Worm (Caenorhabditis elegans) whole organism, early embryonic: ENCODE data around the gene gst-33.

Experiments
- B0310.2 ChIP-seq: sonication (generic microtip); optimal IDR thresholded peaks from 2 replicates; lab custom pipeline; 2016; ENCODE audit warnings: mild to moderate bottlenecking, missing genetic modification characterization, missing compliant biosample characterization
- F13C5.2 ChIP-seq: sonication (generic microtip); optimal IDR thresholded peaks from 2 replicates; lab custom pipeline; 2017; ENCODE audit warnings: mild to moderate bottlenecking, missing genetic modification characterization, inconsistent platforms, missing compliant biosample characterization
- aly-1 ChIP-seq: sonication (generic microtip); optimal IDR thresholded peaks from 2 replicates; lab custom pipeline; 2016; ENCODE audit warnings: missing genetic modification characterization, missing compliant biosample characterization
- ama-1 ChIP-seq: fragments of 150-350 bp; optimal IDR thresholded peaks from 2 replicates; lab custom pipeline; 2014
- ceh-13 ChIP-seq: fragments of 200-800 bp; sonication (Bioruptor generic); optimal IDR thresholded peaks from 2 replicates; lab custom pipeline; 2018; ENCODE audit warnings: mild to moderate bottlenecking, missing genetic modification characterization, missing compliant biosample characterization
- ceh-36 ChIP-seq: sonication (generic microtip); optimal IDR thresholded peaks from 2 replicates; lab custom pipeline; 2016; ENCODE audit warnings: missing genetic modification characterization, inconsistent platforms, missing compliant biosample characterization
- ets-7 ChIP-seq: sonication (generic microtip); optimal IDR thresholded peaks from 2 replicates; lab custom pipeline; 2016; ENCODE audit warnings: missing genotype, missing genetic modification characterization, missing compliant biosample characterization
- flt-1 ChIP-seq: fragments of 200-800 bp; sonication (Bioruptor generic); IDR thresholded peaks from 2 replicates; pipeline ENCODE4 v1.3.6; 2022; ENCODE audit warnings: missing genetic modification characterization, missing compliant biosample characterization
- hmbx-1 ChIP-seq: sonication (generic microtip); optimal IDR thresholded peaks from 2 replicates; lab custom pipeline; 2016; ENCODE audit warnings: mild to moderate bottlenecking, missing genetic modification characterization, missing compliant biosample characterization
- hmg-4 ChIP-seq: fragments of 200-800 bp; sonication (Bioruptor generic); optimal IDR thresholded peaks from 2 replicates; lab custom pipeline; 2018; ENCODE audit warnings: mild to moderate bottlenecking, missing genetic modification characterization, missing compliant biosample characterization
- hnd-1 ChIP-seq: sonication (generic microtip); optimal IDR thresholded peaks from 2 replicates; lab custom pipeline; 2016; ENCODE audit warnings: missing genetic modification characterization, missing compliant biosample characterization
- pes-1 ChIP-seq: fragments of 200-800 bp; sonication (Bioruptor generic); IDR thresholded peaks from 2 replicates; pipeline ENCODE4 v1.3.6; 2022; ENCODE audit warnings: missing genetic modification reagents, missing genetic modification characterization, missing compliant biosample characterization
- scrt-1 ChIP-seq: fragments of 200-800 bp; sonication (Bioruptor generic); IDR thresholded peaks from 2 replicates; pipeline ENCODE4 v1.3.6; 2022; ENCODE audit warnings: missing genetic modification characterization, missing compliant biosample characterization
- sea-1 ChIP-seq: fragments of 200-800 bp; sonication (Bioruptor generic); conservative IDR thresholded peaks from 2 replicates; pipeline ENCODE4 v1.3.6; 2022; ENCODE audit warnings: missing genetic modification characterization, missing compliant biosample characterization
- tbx-11 ChIP-seq: fragments of 200-800 bp; sonication (Bioruptor generic); IDR thresholded peaks from 2 replicates; pipeline ENCODE4 v1.3.6; 2022; ENCODE audit warnings: missing genetic modification characterization, missing compliant biosample characterization
- tbx-37 ChIP-seq: fragments of 200-800 bp; sonication (Bioruptor generic); conservative IDR thresholded peaks from 2 replicates; pipeline ENCODE4 v1.3.6; 2022; ENCODE audit warnings: missing genetic modification reagents, missing genetic modification characterization, missing compliant biosample characterization
- tra-4 ChIP-seq: sonication (generic microtip); optimal IDR thresholded peaks from 2 replicates; lab custom pipeline; 2017; ENCODE audit warnings: missing genetic modification characterization, missing compliant biosample characterization

gst-33 gene

ce11 chrV:3480346-3480745, 12.0 kb upstream of the gst-33 start, which contains the start of gene srbc-30:
Gene srbc-30, minus strand, starts transcription at chrV:3480446.
- TF ChIP-seq ceh-36 (tag; lab: Kevin White, UChicago) (no peak), pes-1 (GFP tag; lab: Robert Waterston, UW) (no peak), hmbx-1 (tag; lab: Kevin White, UChicago) (no peak), F13C5.2 (tag; lab: Kevin White, UChicago) (no peak), tbx-37 (GFP tag; lab: Robert Waterston, UW) (no peak)

- no peak for TF ChIP-seq ceh-13 (GFP tag; lab: Kevin White, UChicago)
- TF ChIP-seq F13C5.2 (tag; lab: Kevin White, UChicago) = no peak
- no peak for TF ChIP-seq tra-4 (tag; lab: Kevin White, UChicago)
- TF ChIP-seq scrt-1 = no peak
- TF ChIP-seq hmbx-1 (tag; lab: Kevin White, UChicago) = no peak
- no peak for TF ChIP-seq hmg-4
- TF ChIP-seq tbx-11 (GFP tag; lab: Robert Waterston, UW) = no peak
- no peak for TF ChIP-seq ets-7 (tag; lab: Kevin White, UChicago)
- no peak for TF ChIP-seq ceh-36 (tag; lab: Kevin White, UChicago)
- TF ChIP-seq hnd-1 (tag; lab: Kevin White, UChicago) = no peak
- no peak for TF ChIP-seq aly-1
These were observed 9.1 kb upstream of the gst-33 start, which contains the start of gene srbc-31 for ce11 chrV:3477496-3477895. Gene srbc-31, minus strand, starts transcription at chrV:3477596.

- TF ChIP-seq F13C5.2 (tag; lab: Kevin White, UChicago) (no peak), scrt-1 (no peak), ets-7 (tag; lab: Kevin White, UChicago) (no peak), pes-1 (GFP tag; lab: Robert Waterston, UW) (no peak), B0310.2 (tag; lab: Kevin White, UChicago) (no peak), ama-1 (lab: Kevin White, UChicago) (no peak), tbx-37 (GFP tag; lab: Robert Waterston, UW) (no peak), sea-1 (GFP tag; lab: Robert Waterston, UW) (no peak), ceh-13 (GFP tag; lab: Kevin White, UChicago) (no peak), hmbx-1 (tag; lab: Kevin White, UChicago) (no peak)
These were observed 7.9 kb upstream of the gst-33 start for ce11 chrV:3476228-3476627.

- TF ChIP-seq tbx-11 (GFP tag; lab: Robert Waterston, UW) (no peak), hmbx-1 (tag; lab: Kevin White, UChicago) (no peak), ceh-36 (tag; lab: Kevin White, UChicago) (no peak), F13C5.2 (tag; lab: Kevin White, UChicago) (no peak), hnd-1 (tag; lab: Kevin White, UChicago) (no peak), ceh-13 (GFP tag; lab: Kevin White, UChicago) (no peak), ama-1 (lab: Kevin White, UChicago) (no peak), tbx-37 (GFP tag; lab: Robert Waterston, UW) (no peak), scrt-1 (no peak), hmg-4 (no peak), flt-1 (GFP tag; lab: Robert Waterston, UW) (no peak), ets-7 (tag; lab: Kevin White, UChicago) (no peak), B0310.2 (tag; lab: Kevin White, UChicago) (no peak), pes-1 (GFP tag; lab: Robert Waterston, UW) (no peak), sea-1 (GFP tag; lab: Robert Waterston, UW) (no peak)
These were observed 6.7 kb upstream of the gst-33 start, which contains the start of gene oac-2 for ce11 chrV:3475021-3475420. Gene oac-2, minus strand, starts transcription at chrV:3475121.

ce11 chrV:3470782-3471181, 2.4 kb upstream of the gst-33 start, which contains the start of gene srbc-29:
Gene srbc-29, minus strand, starts transcription at chrV:3470882.
- TF ChIP-seq hmbx-1 (tag; lab: Kevin White, UChicago) (no peak), pes-1 (GFP tag; lab: Robert Waterston, UW) (no peak), scrt-1 (no peak), aly-1 (no peak), ceh-36 (tag; lab: Kevin White, UChicago) (no peak), tra-4 (tag; lab: Kevin White, UChicago) (no peak), F13C5.2 (tag; lab: Kevin White, UChicago) (no peak), flt-1 (GFP tag; lab: Robert Waterston, UW) (no peak), ama-1 (lab: Kevin White, UChicago) (no peak), ets-7 (tag; lab: Kevin White, UChicago) (no peak), hnd-1 (tag; lab: Kevin White, UChicago) (no peak), sea-1 (GFP tag; lab: Robert Waterston, UW) (no peak), ceh-13 (GFP tag; lab: Kevin White, UChicago) (no peak), tbx-37 (GFP tag; lab: Robert Waterston, UW) (no peak), hmg-4 (no peak), B0310.2 (tag; lab: Kevin White, UChicago) (no peak), tbx-11 (GFP tag; lab: Robert Waterston, UW) (no peak)

- TF ChIP-seq tbx-11 (GFP tag; lab: Robert Waterston, UW) (no peak), ceh-36 (tag; lab: Kevin White, UChicago) (no peak), ceh-13 (GFP tag; lab: Kevin White, UChicago) (no peak), sea-1 (GFP tag; lab: Robert Waterston, UW) (no peak), hmbx-1 (tag; lab: Kevin White, UChicago) (no peak), ama-1 (lab: Kevin White, UChicago) (no peak), scrt-1 (no peak), B0310.2 (tag; lab: Kevin White, UChicago) (no peak), pes-1 (GFP tag; lab: Robert Waterston, UW) (no peak), hnd-1 (tag; lab: Kevin White, UChicago) (no peak), aly-1 (no peak), tra-4 (tag; lab: Kevin White, UChicago) (no peak)
These were observed 3.5 kb downstream of the gst-33 start for ce11 chrV:3464897-3465296.

ce11 chrV:3463514-3463913, 4.8 kb downstream of the gst-33 start, which contains the start of gene slc-28.1:
Gene slc-28.1, plus strand, starts transcription at chrV:3463814.
- TF ChIP-seq hmbx-1 (tag; lab: Kevin White, UChicago) = no peak
- no peak for TF ChIP-seq tra-4 (tag; lab: Kevin White, UChicago)
- no peak for TF ChIP-seq B0310.2 (tag; lab: Kevin White, UChicago)
- TF ChIP-seq hmg-4 = no peak
- no peak for TF ChIP-seq aly-1
- no peak for TF ChIP-seq ceh-36 (tag; lab: Kevin White, UChicago)
- no peak for TF ChIP-seq tbx-37 (GFP tag; lab: Robert Waterston, UW)
- TF ChIP-seq ama-1 (lab: Kevin White, UChicago) = no peak
- TF ChIP-seq sea-1 (GFP tag; lab: Robert Waterston, UW) = no peak
- no peak for TF ChIP-seq F13C5.2 (tag; lab: Kevin White, UChicago)
- TF ChIP-seq scrt-1 = no peak
- no peak for TF ChIP-seq ceh-13 (GFP tag; lab: Kevin White, UChicago)
- TF ChIP-seq hnd-1 (tag; lab: Kevin White, UChicago) = no peak
